Worm (Caenorhabditis elegans): ENCODE measurements around the gene F38A1.13.

Gene F38A1.13

ce11 chrIV:1289327-1289726 is 24.3 kb downstream of the F38A1.13 start, which contains the start of gene plst-1:
Gene plst-1, plus strand, starts transcription at chrIV:1289627.
- TF ChIP-seq madf-10 (tag; optimal IDR thresholded peaks at IDR 0.05) (no peak), ztf-26 (tag; optimal IDR thresholded peaks at IDR 0.05) (no peak), Y67H2A.10 (GFP tag; conservative IDR thresholded peaks at IDR 0.05) (no peak), snpc-1.3 (tag; optimal IDR thresholded peaks at IDR 0.05; ENCODE audit: insufficient read depth) (no peak), ceh-100 (GFP tag; IDR thresholded peaks at IDR 0.05) (no peak), ZK185.1 (tag; optimal IDR thresholded peaks at IDR 0.05; ENCODE audit: poor library complexity, severe bottlenecking) (no peak)

- TF ChIP-seq zfh-2 (GFP tag; conservative IDR thresholded peaks at IDR 0.05): peak; percentile 67
- no peak for TF ChIP-seq lin-40 (tag; optimal IDR thresholded peaks at IDR 0.05)
- TF ChIP-seq B0035.1 (tag; optimal IDR thresholded peaks at IDR 0.05): no peak
Measured at ce11 chrIV:1298984-1299383, 34.0 kb downstream of the F38A1.13 start.

DNA sequence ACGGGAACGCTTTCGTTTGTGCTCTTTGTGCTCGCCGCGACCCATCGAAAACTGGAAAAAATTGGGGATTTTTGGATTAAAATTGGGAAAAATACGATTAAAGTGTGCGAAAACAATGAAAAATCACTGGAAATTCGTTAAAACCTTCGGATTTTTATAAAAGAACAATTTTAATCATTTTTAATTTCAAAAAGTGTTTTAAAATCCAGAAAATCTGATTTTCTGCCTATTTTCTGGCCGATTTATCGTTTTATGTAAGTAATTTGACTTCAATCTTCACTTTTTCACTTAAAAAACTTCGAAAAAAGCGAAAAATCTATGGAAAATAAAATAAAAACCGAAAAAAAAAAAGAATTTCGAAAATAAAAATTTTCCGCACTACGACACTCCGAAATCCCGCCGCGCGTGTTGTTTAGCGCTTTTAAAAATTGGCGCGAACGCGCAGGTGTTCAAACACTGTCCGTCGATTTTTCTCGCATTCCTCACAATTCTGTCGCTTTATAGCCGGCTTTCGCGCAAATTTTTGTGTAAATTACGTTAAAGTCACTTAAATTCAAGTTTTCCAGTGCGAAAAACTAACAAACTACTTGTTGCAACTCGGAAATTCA is 44.7 kb downstream of the F38A1.13 start, which contains the start of the genes ddx-46 and F53H1.4:
ddx-46 (minus strand) TSS at position 51 of the 608 bp plus-strand sequence.
F53H1.4 (plus strand) TSS at position 567 of the 608 bp plus-strand sequence.
- TF ChIP-seq madf-6 (GFP tag; IDR thresholded peaks at IDR 0.05): 0 out of 2 replicates have a peak, but pooled peaks have one; percentile 38
- TF ChIP-seq ceh-79 (tag; optimal IDR thresholded peaks at IDR 0.05): no peak
- TF ChIP-seq xnd-1 (tag; optimal IDR thresholded peaks at IDR 0.05): no peak
- TF ChIP-seq dpl-1 (GFP tag; optimal IDR thresholded peaks at IDR 0.05): peak; percentile 61
- TF ChIP-seq egl-44 (GFP tag; IDR thresholded peaks at IDR 0.05): no peak
- TF ChIP-seq lin-35 (GFP tag; optimal IDR thresholded peaks at IDR 0.05): peak in 1 of 3 experiments; percentile 65
- no peak for TF ChIP-seq snpc-3.4 (tag; optimal IDR thresholded peaks at IDR 0.05)
- no peak for TF ChIP-seq cebp-1 (GFP tag; IDR thresholded peaks at IDR 0.05)
- no peak for TF ChIP-seq cebp-1 (tag; optimal IDR thresholded peaks at IDR 0.05)
- no peak for TF ChIP-seq atf-7 (tag; optimal IDR thresholded peaks at IDR 0.05)
- TF ChIP-seq nhr-179 (tag; optimal IDR thresholded peaks at IDR 0.05): no peak
- no peak for TF ChIP-seq Y95B8A.8 (GFP tag; IDR thresholded peaks at IDR 0.05)
- no peak for TF ChIP-seq F49E8.2 (tag; optimal IDR thresholded peaks at IDR 0.05; ENCODE audit: insufficient read depth)
- no peak for TF ChIP-seq nhr-27 (tag; optimal IDR thresholded peaks at IDR 0.05)
- peak; percentile 77 for TF ChIP-seq mcd-1 (GFP tag; IDR thresholded peaks at IDR 0.05)
- peak; percentile 3 for TF ChIP-seq lsl-1 (GFP tag; optimal IDR thresholded peaks at IDR 0.05)
- TF ChIP-seq sdz-38 (tag; optimal IDR thresholded peaks at IDR 0.05): no peak
- no peak for TF ChIP-seq C17E4.6 (GFP tag; IDR thresholded peaks at IDR 0.05)
- TF ChIP-seq F37B4.10 (GFP tag; IDR thresholded peaks at IDR 0.05): no peak
- no peak for TF ChIP-seq die-1 (tag; optimal IDR thresholded peaks at IDR 0.05)
- no peak for TF ChIP-seq F57A8.1 (GFP tag; optimal IDR thresholded peaks at IDR 0.05)
- TF ChIP-seq efl-1 (GFP tag; optimal IDR thresholded peaks at IDR 0.05): peak; percentile 61
- peak; percentile 74 for TF ChIP-seq lin-54 (GFP tag; optimal IDR thresholded peaks at IDR 0.05)
- TF ChIP-seq attf-3 (GFP tag; conservative IDR thresholded peaks at IDR 0.05): peak; percentile 99
- no peak for TF ChIP-seq mes-4 (tag; optimal IDR thresholded peaks at IDR 0.05)
- no peak for TF ChIP-seq nfya-1 (tag; optimal IDR thresholded peaks at IDR 0.05; ENCODE audit: borderline replicate concordance, insufficient read depth)
- no peak for TF ChIP-seq madf-8 (GFP tag; conservative IDR thresholded peaks at IDR 0.05)
- TF ChIP-seq attf-5 (GFP tag; optimal IDR thresholded peaks at IDR 0.05): peak; percentile 16
